Worm (Caenorhabditis elegans) whole organism, young adult: Measurements from ENCODE around the gene D1005.5.
A peak's percentile ranks its signal among the peaks of the same experiment; 100 is the strongest.

Source experiments
- B0019.2 ChIP-seq: fragments of 200-800 bp; sonication (Bioruptor generic); conservative IDR thresholded peaks from 2 replicates; pipeline ENCODE4 v1.3.6; 2022; ENCODE audit warnings: missing genetic modification reagents, missing genetic modification characterization, missing compliant biosample characterization
- B0261.1 ChIP-seq: sonication (generic microtip); optimal IDR thresholded peaks from 2 replicates; lab custom pipeline; 2016; ENCODE audit warnings: mild to moderate bottlenecking, missing genetic modification characterization, moderate library complexity, missing compliant biosample characterization
- F39B2.1 ChIP-seq: fragments of 200-800 bp; sonication (Bioruptor generic); IDR thresholded peaks from 2 replicates; pipeline ENCODE4 v1.3.6; 2022; ENCODE audit warnings: missing genetic modification reagents, missing genetic modification characterization, missing compliant biosample characterization
- F49E8.2 ChIP-seq: sonication (generic microtip); optimal IDR thresholded peaks from 3 replicates; lab custom pipeline; 2017; ENCODE audit warnings: missing genetic modification characterization, mild to moderate bottlenecking, missing compliant biosample characterization, antibody characterized with exemption, moderate library complexity; ENCODE audit not compliant: insufficient read depth
- F52B5.7 ChIP-seq: sonication (generic microtip); optimal IDR thresholded peaks from 2 replicates; lab custom pipeline; 2016; ENCODE audit warnings: mild to moderate bottlenecking, missing genetic modification characterization, missing compliant biosample characterization
- F55B11.4 ChIP-seq: sonication (generic microtip); optimal IDR thresholded peaks from 2 replicates; lab custom pipeline; 2016; ENCODE audit warnings: missing compliant biosample characterization, missing genetic modification characterization, borderline replicate concordance; ENCODE audit not compliant: insufficient read depth
- Y53G8AR.9 ChIP-seq: fragments of 200-800 bp; sonication (Bioruptor generic); conservative IDR thresholded peaks from 2 replicates; pipeline ENCODE4 v1.3.6; 2022; ENCODE audit warnings: missing genetic modification reagents, missing genetic modification characterization, missing compliant biosample characterization
- Y56A3A.18 ChIP-seq: fragments of 200-800 bp; sonication (Bioruptor generic); IDR thresholded peaks from 2 replicates; pipeline ENCODE4 v1.3.6; 2022; ENCODE audit warnings: missing genetic modification reagents, missing genetic modification characterization, missing compliant biosample characterization
- Y67H2A.10 ChIP-seq: fragments of 200-800 bp; sonication (Bioruptor generic); conservative IDR thresholded peaks from 2 replicates; pipeline ENCODE4 v1.3.6; 2022; ENCODE audit warnings: missing genetic modification reagents, missing genetic modification characterization, missing compliant biosample characterization
- ZK185.1 ChIP-seq: sonication (generic microtip); optimal IDR thresholded peaks from 2 replicates; lab custom pipeline; 2016; ENCODE audit warnings: mild to moderate bottlenecking, missing genetic modification characterization, missing compliant biosample characterization; ENCODE audit not compliant: poor library complexity, severe bottlenecking
- akir-1 ChIP-seq: fragments of 200-800 bp; sonication (Bioruptor generic); optimal IDR thresholded peaks from 2 replicates; lab custom pipeline; 2018; ENCODE audit warnings: mild to moderate bottlenecking, missing genetic modification characterization, moderate library complexity, missing compliant biosample characterization
- aptf-2 ChIP-seq: fragments of 200-800 bp; sonication (Bioruptor generic); conservative IDR thresholded peaks from 2 replicates; pipeline ENCODE4 v1.3.6; 2022; ENCODE audit warnings: missing genetic modification reagents, missing genetic modification characterization, missing compliant biosample characterization
- bed-2 ChIP-seq: fragments of 200-800 bp; sonication (Bioruptor generic); IDR thresholded peaks from 2 replicates; pipeline ENCODE4 v1.3.6; 2022; ENCODE audit warnings: missing genetic modification reagents, missing genetic modification characterization, missing compliant biosample characterization
- cebp-1 ChIP-seq, 2 experiments: fragments of 200-800 bp in 1 of 2; sonication (Bioruptor generic) in 1 of 2; sonication (generic microtip) in 1 of 2; IDR thresholded peaks in 1 of 2; optimal IDR thresholded peaks in 1 of 2; 2 replicates each; pipeline versions ENCODE4 v1.3.6 to Lab custom; 2017 to 2022; ENCODE audit warnings: missing compliant biosample characterization in 2 of 2, missing genetic modification characterization in 2 of 2, mild to moderate bottlenecking in 1 of 2, missing genetic modification reagents in 1 of 2, moderate library complexity in 1 of 2
- ceh-58 ChIP-seq: fragments of 200-800 bp; sonication (Bioruptor generic); IDR thresholded peaks from 2 replicates; pipeline ENCODE4 v1.3.6; 2022; ENCODE audit warnings: missing genetic modification characterization, missing compliant biosample characterization
- chd-7 ChIP-seq: sonication (generic microtip); optimal IDR thresholded peaks from 2 replicates; lab custom pipeline; 2016; ENCODE audit warnings: mild to moderate bottlenecking, missing genetic modification characterization, moderate library complexity, missing compliant biosample characterization
- dox-1 ChIP-seq: fragments of 200-800 bp; sonication (Bioruptor generic); IDR thresholded peaks from 2 replicates; pipeline ENCODE4 v1.3.6; 2022; ENCODE audit warnings: missing genetic modification reagents, missing genetic modification characterization, missing compliant biosample characterization
- dpff-1 ChIP-seq: sonication (generic microtip); optimal IDR thresholded peaks from 2 replicates; lab custom pipeline; 2017; ENCODE audit warnings: mild to moderate bottlenecking, missing genetic modification characterization, missing compliant biosample characterization
- egrh-3 ChIP-seq: fragments of 200-800 bp; sonication (Bioruptor generic); IDR thresholded peaks from 2 replicates; pipeline ENCODE4 v1.3.6; 2022; ENCODE audit warnings: missing genetic modification reagents, missing genetic modification characterization, missing compliant biosample characterization
- ekl-4 ChIP-seq: fragments of 200-800 bp; sonication (Bioruptor generic); IDR thresholded peaks from 2 replicates; pipeline ENCODE4 v1.3.6; 2022; ENCODE audit warnings: missing genetic modification reagents, missing genetic modification characterization, missing compliant biosample characterization
- hmg-1.2 ChIP-seq: fragments of 200-800 bp; sonication (Bioruptor generic); IDR thresholded peaks from 2 replicates; pipeline ENCODE4 v1.3.6; 2022; ENCODE audit warnings: missing genetic modification reagents, missing genetic modification characterization, missing compliant biosample characterization
- lin-26 ChIP-seq: fragments of 200-800 bp; sonication (Bioruptor generic); IDR thresholded peaks from 2 replicates; pipeline ENCODE4 v1.3.6; 2022; ENCODE audit warnings: missing genetic modification reagents, missing genetic modification characterization, missing compliant biosample characterization
- lin-35 ChIP-seq, 3 experiments: fragments of 150-350 bp in 2 of 3; sonication (generic microtip) in 1 of 3; optimal IDR thresholded peaks; 2 replicates each; lab custom pipeline; 2014 to 2018; ENCODE audit warnings: missing biosample characterization in 3 of 3, missing genetic modification characterization in 3 of 3, missing genetic modification reagents in 3 of 3
- lsy-27 ChIP-seq: sonication (generic microtip); optimal IDR thresholded peaks from 2 replicates; lab custom pipeline; 2017; ENCODE audit warnings: missing genetic modification characterization, mild to moderate bottlenecking, missing compliant biosample characterization, antibody characterized with exemption, missing genotype, borderline replicate concordance; ENCODE audit not compliant: insufficient read depth
- madf-10 ChIP-seq: sonication (generic microtip); optimal IDR thresholded peaks from 2 replicates; lab custom pipeline; 2016; ENCODE audit warnings: mild to moderate bottlenecking, missing genetic modification characterization, missing compliant biosample characterization
- madf-8 ChIP-seq: fragments of 200-800 bp; sonication (Bioruptor generic); conservative IDR thresholded peaks from 2 replicates; pipeline ENCODE4 v1.3.6; 2022; ENCODE audit warnings: missing genetic modification reagents, missing genetic modification characterization, missing compliant biosample characterization
- mcd-1 ChIP-seq: fragments of 200-800 bp; sonication (Bioruptor generic); IDR thresholded peaks from 2 replicates; pipeline ENCODE4 v1.3.6; 2022; ENCODE audit warnings: missing genetic modification reagents, missing genetic modification characterization, missing compliant biosample characterization
- mes-4 ChIP-seq: sonication (generic microtip); optimal IDR thresholded peaks from 2 replicates; lab custom pipeline; 2016; ENCODE audit warnings: missing genotype, missing genetic modification characterization, missing compliant biosample characterization
- nfyb-1 ChIP-seq: fragments of 200-800 bp; sonication (Bioruptor generic); IDR thresholded peaks from 2 replicates; pipeline ENCODE4 v1.3.6; 2022; ENCODE audit warnings: missing genetic modification reagents, missing genetic modification characterization, missing compliant biosample characterization
- nhr-179 ChIP-seq: sonication (generic microtip); optimal IDR thresholded peaks from 2 replicates; lab custom pipeline; 2016; ENCODE audit warnings: mild to moderate bottlenecking, missing genetic modification characterization, missing compliant biosample characterization
- nhr-27 ChIP-seq: fragments of 200-800 bp; sonication (Bioruptor generic); optimal IDR thresholded peaks from 2 replicates; lab custom pipeline; 2018; ENCODE audit warnings: mild to moderate bottlenecking, missing genetic modification characterization, moderate library complexity, missing compliant biosample characterization
- rcor-1 ChIP-seq: fragments of 200-800 bp; sonication (Bioruptor generic); IDR thresholded peaks from 2 replicates; pipeline ENCODE4 v1.3.6; 2022; ENCODE audit warnings: missing genetic modification reagents, missing genetic modification characterization, missing compliant biosample characterization
- repo-1 ChIP-seq: sonication (generic microtip); optimal IDR thresholded peaks from 2 replicates; lab custom pipeline; 2017; ENCODE audit warnings: mild to moderate bottlenecking, missing genetic modification characterization, missing compliant biosample characterization
- somi-1 ChIP-seq: fragments of 200-800 bp; sonication (Bioruptor generic); optimal IDR thresholded peaks from 2 replicates; lab custom pipeline; 2018; ENCODE audit warnings: mild to moderate bottlenecking, missing genetic modification characterization, missing compliant biosample characterization
- tbx-9 ChIP-seq: sonication (generic microtip); optimal IDR thresholded peaks from 2 replicates; lab custom pipeline; 2016; ENCODE audit warnings: borderline replicate concordance, missing genetic modification characterization, inconsistent platforms, missing compliant biosample characterization
- zfh-2 ChIP-seq: fragments of 200-800 bp; sonication (Bioruptor generic); conservative IDR thresholded peaks from 2 replicates; pipeline ENCODE4 v1.3.6; 2022; ENCODE audit warnings: missing genetic modification reagents, missing genetic modification characterization, missing compliant biosample characterization
- zim-3 ChIP-seq: sonication (generic microtip); optimal IDR thresholded peaks from 2 replicates; lab custom pipeline; 2017; ENCODE audit warnings: mild to moderate bottlenecking, missing genetic modification characterization, moderate library complexity, missing compliant biosample characterization
- ztf-25 ChIP-seq: fragments of 200-800 bp; sonication (Bioruptor generic); IDR thresholded peaks from 2 replicates; pipeline ENCODE4 v1.3.6; 2022; ENCODE audit warnings: missing genetic modification reagents, missing genetic modification characterization, missing compliant biosample characterization
- ztf-28 ChIP-seq: fragments of 200-800 bp; sonication (Bioruptor generic); IDR thresholded peaks from 2 replicates; pipeline ENCODE4 v1.3.6; 2022; ENCODE audit warnings: missing genetic modification reagents, missing genetic modification characterization, missing compliant biosample characterization
- ztf-6 ChIP-seq: fragments of 200-800 bp; sonication (Bioruptor generic); IDR thresholded peaks from 2 replicates; pipeline ENCODE4 v1.3.6; 2022; ENCODE audit warnings: missing genetic modification reagents, missing genetic modification characterization, missing compliant biosample characterization

The D1005.5 gene

DNA sequence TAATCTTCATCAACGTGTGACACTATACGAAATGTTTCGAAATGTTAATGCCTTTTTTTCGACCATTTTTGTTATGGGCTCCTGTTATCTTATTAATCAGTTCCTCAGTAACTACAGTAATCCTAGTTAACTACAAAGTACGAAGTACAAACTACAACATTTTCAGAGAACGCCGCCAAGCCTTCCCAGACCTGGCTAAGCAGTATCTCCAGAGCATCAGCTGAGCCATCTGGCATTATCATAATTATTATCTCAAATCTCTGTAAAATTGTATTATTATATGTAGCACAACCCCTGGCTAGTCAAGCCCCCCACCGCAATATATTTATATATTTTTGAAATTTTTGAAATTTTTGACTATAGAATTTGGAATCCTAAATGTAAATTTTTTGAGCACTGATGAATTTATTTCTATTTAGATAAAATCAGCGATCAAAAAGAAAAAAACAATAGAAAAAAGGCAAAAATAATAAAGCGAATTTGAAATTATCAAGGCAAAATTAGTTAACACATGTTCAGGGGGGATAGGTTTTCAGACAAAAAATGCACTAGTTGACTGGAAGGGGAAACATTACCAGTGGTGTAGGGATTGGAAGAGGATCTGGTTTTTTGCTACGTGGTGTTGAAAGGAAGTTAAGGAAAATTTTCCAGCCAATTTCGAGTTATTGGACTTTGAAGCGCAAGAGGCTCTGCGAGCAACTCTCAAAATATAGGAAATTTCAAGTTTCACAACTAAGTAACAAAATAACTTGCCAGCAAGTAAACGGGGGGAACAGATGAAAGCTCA is 20.8 kb downstream of the D1005.5 start:
- TF ChIP-seq zim-3 (tag; lab: Kevin White, UChicago), result no peak
- TF ChIP-seq Y53G8AR.9 (GFP tag; lab: Robert Waterston, UW), result 0 out of 2 replicates have a peak, but pooled peaks have one; percentile 60
- TF ChIP-seq mes-4 (tag; lab: Kevin White, UChicago), result no peak
- TF ChIP-seq nhr-179 (tag; lab: Kevin White, UChicago), result no peak
- TF ChIP-seq ekl-4 (GFP tag; lab: Robert Waterston, UW), result peak; percentile 11; the same call in 1 of the 2 replicates
- no peak for TF ChIP-seq rcor-1 (GFP tag; lab: Robert Waterston, UW)
- no peak for TF ChIP-seq somi-1
- TF ChIP-seq akir-1 (GFP tag; lab: Kevin White, UChicago), result no peak
- TF ChIP-seq mcd-1, result no peak
- no peak for TF ChIP-seq bed-2 (GFP tag; lab: Robert Waterston, UW)
- no peak for TF ChIP-seq Y56A3A.18 (GFP tag; lab: Robert Waterston, UW)
- 0 out of 2 replicates have a peak, but pooled peaks have one; percentile 73 for TF ChIP-seq ceh-58 (GFP tag; lab: Robert Waterston, UW)
- TF ChIP-seq repo-1, result no peak
- peak; percentile 35 for TF ChIP-seq nhr-27
- TF ChIP-seq dpff-1 (tag; lab: Kevin White, UChicago), result no peak
- no peak for TF ChIP-seq ztf-28 (GFP tag; lab: Robert Waterston, UW)
- TF ChIP-seq ZK185.1 (tag; lab: Kevin White, UChicago), result no peak
- TF ChIP-seq tbx-9, result no peak
- no peak for TF ChIP-seq ztf-25 (GFP tag; lab: Robert Waterston, UW)
- peak; percentile 39; the same call in 1 of the 2 replicates for TF ChIP-seq nfyb-1
- no peak for TF ChIP-seq madf-8 (GFP tag; lab: Robert Waterston, UW)
- TF ChIP-seq Y67H2A.10, result no peak
- TF ChIP-seq cebp-1 (GFP tag; IDR thresholded peaks at IDR 0.05; lab: Robert Waterston, UW), result no peak
- TF ChIP-seq cebp-1 (tag; optimal IDR thresholded peaks at IDR 0.05; lab: Kevin White, UChicago), result no peak
- no peak for TF ChIP-seq chd-7
- TF ChIP-seq lin-26, result 0 out of 2 replicates have a peak, but pooled peaks have one; percentile 39
- TF ChIP-seq lin-35 (GFP tag; optimal IDR thresholded peaks at IDR 0.05; lab: Kevin White, UChicago), result peak in 1 of 3 experiments; percentile 56

DNA sequence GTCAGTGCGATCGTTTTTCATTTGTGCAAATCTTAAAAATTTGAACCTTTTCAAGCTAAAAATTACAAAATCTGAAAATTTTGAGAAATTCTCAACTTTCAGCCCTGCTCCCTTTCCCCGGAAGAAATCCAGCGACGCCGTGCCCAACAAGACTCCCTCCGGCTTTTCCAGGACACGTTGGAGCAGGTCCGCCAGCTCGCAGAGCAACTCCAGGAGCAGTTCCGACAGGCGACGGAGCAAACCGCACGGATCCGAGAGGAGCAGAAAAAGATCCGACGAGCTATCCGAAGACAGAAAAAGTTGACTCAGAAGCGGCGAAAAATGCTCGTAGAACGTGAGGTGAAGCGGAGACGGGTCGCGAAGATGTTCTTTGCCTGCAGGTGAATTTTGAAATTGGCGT is 21.5 kb downstream of the D1005.5 start:
- TF ChIP-seq bed-2 (GFP tag; lab: Robert Waterston, UW), result no peak
- no peak for TF ChIP-seq B0261.1 (tag; lab: Kevin White, UChicago)
- TF ChIP-seq dox-1 (GFP tag; lab: Robert Waterston, UW), result no peak
- TF ChIP-seq lsy-27, result no peak
- TF ChIP-seq aptf-2, result no peak
- no peak for TF ChIP-seq F55B11.4
- no peak for TF ChIP-seq F52B5.7
- no peak for TF ChIP-seq madf-10 (tag; lab: Kevin White, UChicago)
- no peak for TF ChIP-seq ztf-6 (GFP tag; lab: Robert Waterston, UW)
- TF ChIP-seq F49E8.2 (tag; lab: Kevin White, UChicago), result no peak
- TF ChIP-seq lin-35 (GFP tag; optimal IDR thresholded peaks at IDR 0.05; lab: Kevin White, UChicago), result no peak
- peak; percentile 79; the same call in 1 of the 2 replicates for TF ChIP-seq egrh-3 (GFP tag; lab: Robert Waterston, UW)
- TF ChIP-seq zfh-2 (GFP tag; lab: Robert Waterston, UW), result peak; percentile 89
- no peak for TF ChIP-seq hmg-1.2
- no peak for TF ChIP-seq F39B2.1
- no peak for TF ChIP-seq B0019.2 (GFP tag; lab: Robert Waterston, UW)
